Worm (Caenorhabditis elegans) whole organism, L3 larva: ENCODE data around the gene pdcd-2.

ENCODE experiments used
- fkh-2 ChIP-seq: fragments of 150-350 bp; optimal IDR thresholded peaks from 2 replicates; lab custom pipeline; 2014; ENCODE audit warnings: missing biosample characterization, missing genetic modification reagents, missing genetic modification characterization
- nhr-11 ChIP-seq: fragments of 150-350 bp; optimal IDR thresholded peaks from 2 replicates; lab custom pipeline; 2014; ENCODE audit warnings: missing biosample characterization, missing genetic modification characterization
- nhr-28 ChIP-seq: fragments of 150-350 bp; optimal IDR thresholded peaks from 2 replicates; lab custom pipeline; 2014; ENCODE audit warnings: missing biosample characterization, missing genetic modification characterization
- snpc-4 ChIP-seq: fragments of 150-350 bp; optimal IDR thresholded peaks from 2 replicates; lab custom pipeline; 2014; ENCODE audit warnings: missing biosample characterization, missing genetic modification characterization
- tbx-2 ChIP-seq: sonication (generic microtip); optimal IDR thresholded peaks from 2 replicates; lab custom pipeline; 2016; ENCODE audit warnings: mild to moderate bottlenecking, missing genetic modification characterization, missing compliant biosample characterization
- unc-62 ChIP-seq: fragments of 150-350 bp; sonication (generic microtip); optimal IDR thresholded peaks from 4 replicates; lab custom pipeline; 2014; ENCODE audit warnings: missing biosample characterization, missing genetic modification reagents, missing genetic modification characterization
- zag-1 ChIP-seq: fragments of 150-350 bp; optimal IDR thresholded peaks from 2 replicates; lab custom pipeline; 2014; ENCODE audit warnings: missing biosample characterization, missing genetic modification characterization

DNA sequence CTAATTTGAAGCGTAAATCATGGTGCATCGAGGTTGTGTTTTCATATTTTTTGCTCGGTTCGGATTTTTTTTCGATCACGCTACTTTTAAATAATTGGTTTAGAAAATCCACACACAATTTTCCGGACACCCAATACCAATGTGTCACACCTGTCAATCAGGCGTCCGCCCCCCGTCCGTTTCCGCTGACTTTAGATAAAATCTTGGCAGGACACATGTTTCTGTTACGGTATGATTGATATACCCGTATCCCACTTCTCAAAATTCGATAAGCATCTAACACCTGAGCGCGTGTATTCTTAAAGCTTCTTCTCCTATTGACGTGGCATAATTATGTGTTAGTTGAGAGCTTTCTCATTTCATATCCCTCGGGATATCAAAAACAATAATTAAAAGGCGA, 30.2 kb upstream of the pdcd-2 start:
- TF ChIP-seq nhr-28 (tag; lab: Kevin White, UChicago): no peak
- no peak for TF ChIP-seq fkh-2
- no peak for TF ChIP-seq tbx-2 (tag; lab: Kevin White, UChicago)
- no peak for TF ChIP-seq snpc-4
- no peak for TF ChIP-seq zag-1
- TF ChIP-seq nhr-11 (tag; lab: Kevin White, UChicago): no peak
- no peak for TF ChIP-seq unc-62 (GFP tag; lab: Kevin White, UChicago)
